Fruit fly (Drosophila melanogaster) whole organism, embryonic: ENCODE measurements around the gene sgll.
A peak's percentile ranks its signal among the peaks of the same experiment; 100 is the strongest.

Experiments used
- B-H2 ChIP-seq: fragments of 200-800 bp; sonication (Bioruptor generic); optimal IDR thresholded peaks from 2 replicates; lab custom pipeline; 2018; ENCODE audit warnings: missing biosample characterization, mild to moderate bottlenecking, missing genetic modification characterization
- Blimp-1 ChIP-seq: fragments of 200-800 bp; sonication (Bioruptor generic); optimal IDR thresholded peaks from 3 replicates; lab custom pipeline; 2018; ENCODE audit warnings: missing biosample characterization, missing genetic modification characterization, mild to moderate bottlenecking, moderate library complexity, missing genetic modification reagents
- CG10274 ChIP-seq: fragments of 200-800 bp; sonication (Bioruptor generic); optimal IDR thresholded peaks from 3 replicates; lab custom pipeline; 2017; ENCODE audit warnings: missing biosample characterization, mild to moderate bottlenecking, missing genetic modification characterization
- CG11085 ChIP-seq: fragments of 200-800 bp; sonication (Bioruptor generic); IDR thresholded peaks from 2 replicates; pipeline ENCODE4 v1.3.6; 2022; ENCODE audit warnings: missing biosample characterization, missing genetic modification characterization
- CG12104 ChIP-seq: fragments of 200-800 bp; sonication (Bioruptor generic); optimal IDR thresholded peaks from 3 replicates; lab custom pipeline; 2016; ENCODE audit warnings: missing biosample characterization, missing genetic modification characterization
- CG12155 ChIP-seq: fragments of 200-800 bp; sonication (Bioruptor generic); optimal IDR thresholded peaks from 3 replicates; lab custom pipeline; 2016; ENCODE audit warnings: missing biosample characterization, missing genetic modification characterization
- CG12391 ChIP-seq: fragments of 200-800 bp; sonication (Bioruptor generic); optimal IDR thresholded peaks from 3 replicates; lab custom pipeline; 2018; ENCODE audit warnings: missing biosample characterization, mild to moderate bottlenecking, missing genetic modification characterization, moderate library complexity
- CG15479 ChIP-seq: fragments of 200-800 bp; sonication (Bioruptor generic); optimal IDR thresholded peaks from 3 replicates; lab custom pipeline; 2019; ENCODE audit warnings: missing biosample characterization, mild to moderate bottlenecking, missing genetic modification characterization, moderate library complexity
- CG1603 ChIP-seq: fragments of 200-800 bp; sonication (Bioruptor generic); optimal IDR thresholded peaks from 2 replicates; lab custom pipeline; 2019; ENCODE audit warnings: missing biosample characterization, mild to moderate bottlenecking, missing genetic modification characterization, moderate library complexity
- CG16863 ChIP-seq: fragments of 200-800 bp; sonication (Bioruptor generic); optimal IDR thresholded peaks from 3 replicates; lab custom pipeline; 2016; ENCODE audit warnings: missing biosample characterization, missing genetic modification characterization
- CG18011 ChIP-seq: fragments of 200-800 bp; sonication (Bioruptor generic); optimal IDR thresholded peaks from 2 replicates; lab custom pipeline; 2017; ENCODE audit warnings: missing biosample characterization, missing genetic modification characterization, mild to moderate bottlenecking, moderate library complexity, missing genotype
- CG2116 ChIP-seq: fragments of 200-800 bp; sonication (Bioruptor generic); optimal IDR thresholded peaks from 3 replicates; lab custom pipeline; 2018; ENCODE audit warnings: missing biosample characterization, mild to moderate bottlenecking, missing genetic modification characterization
- CG4328 ChIP-seq: fragments of 200-800 bp; sonication (Bioruptor generic); optimal IDR thresholded peaks from 3 replicates; lab custom pipeline; 2017; ENCODE audit warnings: missing biosample characterization, missing genetic modification reagents, missing genetic modification characterization
- CG43689 ChIP-seq: fragments of 200-800 bp; sonication (Bioruptor generic); IDR thresholded peaks from 2 replicates; pipeline ENCODE4 v1.3.6; 2022; ENCODE audit warnings: missing biosample characterization, missing genetic modification characterization
- CG4820 ChIP-seq: fragments of 200-800 bp; sonication (Bioruptor generic); optimal IDR thresholded peaks from 3 replicates; lab custom pipeline; 2016; ENCODE audit warnings: missing biosample characterization, missing genetic modification characterization
- CG5180 ChIP-seq: fragments of 200-800 bp; sonication (Bioruptor generic); optimal IDR thresholded peaks from 3 replicates; lab custom pipeline; 2017; ENCODE audit warnings: missing biosample characterization, missing genetic modification characterization, mild to moderate bottlenecking, moderate library complexity, missing genetic modification reagents
- CG6654 ChIP-seq: fragments of 200-800 bp; sonication (Bioruptor generic); optimal IDR thresholded peaks from 2 replicates; lab custom pipeline; 2017; ENCODE audit warnings: missing biosample characterization, mild to moderate bottlenecking, missing genetic modification characterization
- CG8388 ChIP-seq: fragments of 200-800 bp; sonication (Bioruptor generic); optimal IDR thresholded peaks from 2 replicates; lab custom pipeline; 2019; ENCODE audit warnings: missing biosample characterization, mild to moderate bottlenecking, missing genetic modification characterization, moderate library complexity
- CG9817 ChIP-seq: fragments of 200-800 bp; sonication (Bioruptor generic); optimal IDR thresholded peaks from 2 replicates; lab custom pipeline; 2018; ENCODE audit warnings: missing biosample characterization, mild to moderate bottlenecking, missing genetic modification characterization, moderate library complexity
- Deaf1 ChIP-seq: fragments of 200-800 bp; optimal IDR thresholded peaks from 3 replicates; lab custom pipeline; 2019; ENCODE audit warnings: missing biosample characterization, mild to moderate bottlenecking, missing genetic modification characterization, moderate library complexity
- ERR ChIP-seq: fragments of 200-800 bp; sonication (Bioruptor generic); optimal IDR thresholded peaks from 2 replicates; lab custom pipeline; 2016; ENCODE audit warnings: missing biosample characterization, missing genetic modification characterization
- Fer3 ChIP-seq: fragments of 200-800 bp; sonication (Bioruptor generic); optimal IDR thresholded peaks from 2 replicates; lab custom pipeline; 2018; ENCODE audit warnings: missing biosample characterization, mild to moderate bottlenecking, missing genetic modification characterization, moderate library complexity
- Hmr ChIP-seq: fragments of 200-800 bp; sonication (Bioruptor generic); optimal IDR thresholded peaks from 3 replicates; lab custom pipeline; 2017; ENCODE audit warnings: mild to moderate bottlenecking, missing biosample characterization, missing genetic modification reagents, missing genetic modification characterization
- Hr51 ChIP-seq, 2 experiments: fragments of 200-800 bp; sonication (Bioruptor generic); optimal IDR thresholded peaks; 2 replicates in 1 of 2; 3 replicates in 1 of 2; lab custom pipeline; 2016 to 2018; ENCODE audit warnings: missing biosample characterization in 2 of 2, missing genetic modification characterization in 2 of 2, mild to moderate bottlenecking in 1 of 2, moderate library complexity in 1 of 2
- Hsf ChIP-seq: fragments of 200-800 bp; sonication (Bioruptor generic); optimal IDR thresholded peaks from 3 replicates; lab custom pipeline; 2016; ENCODE audit warnings: missing biosample characterization, missing genetic modification characterization
- Max ChIP-seq: fragments of 200-800 bp; sonication (Bioruptor generic); optimal IDR thresholded peaks from 2 replicates; lab custom pipeline; 2016; ENCODE audit warnings: missing biosample characterization, mild to moderate bottlenecking, missing genetic modification characterization
- Nf-YC ChIP-seq: fragments of 200-800 bp; optimal IDR thresholded peaks from 3 replicates; lab custom pipeline; 2019; ENCODE audit warnings: missing biosample characterization, mild to moderate bottlenecking, missing genetic modification characterization, moderate library complexity
- Rfx ChIP-seq: fragments of 200-800 bp; sonication (Bioruptor generic); IDR thresholded peaks from 2 replicates; pipeline ENCODE4 v1.3.6; 2022; ENCODE audit warnings: missing biosample characterization, missing genetic modification characterization
- Scr ChIP-seq: fragments of 200-800 bp; sonication (Bioruptor generic); IDR thresholded peaks from 2 replicates; pipeline ENCODE4 v1.3.6; 2022; ENCODE audit warnings: missing biosample characterization, missing genetic modification characterization; ENCODE audit not compliant: partially characterized antibody
- Side ChIP-seq: fragments of 200-800 bp; sonication (Bioruptor generic); optimal IDR thresholded peaks from 2 replicates; lab custom pipeline; 2016; ENCODE audit warnings: missing biosample characterization, missing genetic modification characterization
- Six4 ChIP-seq: fragments of 200-800 bp; sonication (Bioruptor generic); optimal IDR thresholded peaks from 2 replicates; lab custom pipeline; 2016; ENCODE audit warnings: missing biosample characterization, missing genetic modification characterization
- bsh ChIP-seq, 2 experiments: fragments of 200-800 bp; sonication (Bioruptor generic); optimal IDR thresholded peaks; 2 replicates each; lab custom pipeline; 2017 to 2018; ENCODE audit warnings: mild to moderate bottlenecking in 2 of 2, missing biosample characterization in 2 of 2, missing genetic modification characterization in 2 of 2, moderate library complexity in 1 of 2
- ci ChIP-seq: fragments of 200-800 bp; sonication (Bioruptor generic); IDR thresholded peaks from 3 replicates; pipeline ENCODE4 v1.3.6; 2022; ENCODE audit warnings: missing biosample characterization, missing genetic modification characterization
- dmrt99B ChIP-seq: fragments of 200-800 bp; sonication (Bioruptor generic); optimal IDR thresholded peaks from 2 replicates; lab custom pipeline; 2018; ENCODE audit warnings: missing biosample characterization, mild to moderate bottlenecking, missing genetic modification characterization, moderate library complexity
- en ChIP-seq: fragments of 200-800 bp; sonication (Bioruptor generic); optimal IDR thresholded peaks from 2 replicates; lab custom pipeline; 2016; ENCODE audit warnings: missing biosample characterization, missing genetic modification characterization
- fd3F ChIP-seq: fragments of 200-800 bp; sonication (Bioruptor generic); optimal IDR thresholded peaks from 2 replicates; lab custom pipeline; 2018; ENCODE audit warnings: missing biosample characterization, mild to moderate bottlenecking, missing genetic modification characterization, moderate library complexity
- fd96Cb ChIP-seq: fragments of 200-800 bp; sonication (Bioruptor generic); optimal IDR thresholded peaks from 2 replicates; lab custom pipeline; 2018; ENCODE audit warnings: missing biosample characterization, mild to moderate bottlenecking, missing genetic modification characterization, moderate library complexity
- ham ChIP-seq: fragments of 200-800 bp; sonication (Bioruptor generic); IDR thresholded peaks from 2 replicates; pipeline ENCODE4 v1.3.6; 2022; ENCODE audit warnings: missing biosample characterization, missing genetic modification characterization
- lab ChIP-seq: fragments of 200-800 bp; sonication (Bioruptor generic); optimal IDR thresholded peaks from 3 replicates; lab custom pipeline; 2017; ENCODE audit warnings: missing biosample characterization, missing genetic modification characterization, mild to moderate bottlenecking, moderate library complexity, missing genetic modification reagents
- lilli ChIP-seq: fragments of 200-800 bp; sonication (Bioruptor generic); optimal IDR thresholded peaks from 3 replicates; lab custom pipeline; 2016; ENCODE audit warnings: missing biosample characterization, missing genetic modification characterization
- mirr ChIP-seq: fragments of 200-800 bp; sonication (Bioruptor generic); optimal IDR thresholded peaks from 3 replicates; lab custom pipeline; 2018; ENCODE audit warnings: missing biosample characterization, mild to moderate bottlenecking, missing genetic modification characterization
- oc ChIP-seq: fragments of 200-800 bp; sonication (Bioruptor generic); optimal IDR thresholded peaks from 2 replicates; lab custom pipeline; 2018; ENCODE audit warnings: missing biosample characterization, mild to moderate bottlenecking, missing genetic modification characterization, moderate library complexity
- pan ChIP-seq, 4 experiments: fragments of >200 bp in 3 of 4; fragments of 200-800 bp in 1 of 4; sonication (Bioruptor generic) in 1 of 4; optimal IDR thresholded peaks in 3 of 4; IDR thresholded peaks in 1 of 4; 2 replicates each; pipeline versions ENCODE4 v1.3.6 to Lab custom; 2017 to 2022; ENCODE audit warnings: missing biosample characterization in 2 of 4, missing genetic modification characterization in 2 of 4, mixed read lengths in 1 of 4
- prd ChIP-seq, 3 experiments: fragments of >200 bp in 2 of 3; fragments of 200-800 bp in 1 of 3; sonication (Bioruptor generic) in 1 of 3; optimal IDR thresholded peaks in 2 of 3; IDR thresholded peaks in 1 of 3; 2 replicates in 2 of 3; 3 replicates in 1 of 3; pipeline versions ENCODE4 v1.3.6 to Lab custom; 2017 to 2022; ENCODE audit warnings: missing biosample characterization in 1 of 3, missing genetic modification characterization in 1 of 3
- pum ChIP-seq: fragments of 200-800 bp; sonication (Bioruptor generic); optimal IDR thresholded peaks from 2 replicates; lab custom pipeline; 2016; ENCODE audit warnings: missing biosample characterization, missing genetic modification characterization
- row ChIP-seq: fragments of 200-800 bp; sonication (Bioruptor generic); IDR thresholded peaks from 3 replicates; pipeline ENCODE4 v1.3.6; 2022; ENCODE audit warnings: missing biosample characterization, missing genetic modification characterization
- slp2 ChIP-seq: fragments of 200-800 bp; sonication (Bioruptor generic); optimal IDR thresholded peaks from 2 replicates; lab custom pipeline; 2016; ENCODE audit warnings: missing biosample characterization, missing genetic modification characterization
- ttk ChIP-seq: fragments of 200-800 bp; sonication (Bioruptor generic); IDR thresholded peaks from 2 replicates; pipeline ENCODE4 v2.1.2; 2022; ENCODE audit warnings: missing biosample characterization, missing genetic modification characterization

The sgll gene

dm6 chr3R:7813981-7814529, 3.7 kb downstream of the sgll start, which contains the start of gene CG34384 (continued):
- no peak for TF ChIP-seq ci
- TF ChIP-seq row (GFP tag; lab: Robert Waterston, UW): peak; percentile 57; the same call in 1 of the 3 replicates
- TF ChIP-seq CG1603 (tag; lab: Kevin White, UChicago): no peak
- TF ChIP-seq Blimp-1 (GFP tag; lab: Kevin White, UChicago): peak; percentile 43
- TF ChIP-seq Nf-YC (tag; lab: Kevin White, UChicago): peak; percentile 66
- TF ChIP-seq lab (GFP tag; lab: Kevin White, UChicago): peak; percentile 74
- no peak for TF ChIP-seq Scr (GFP tag; lab: Robert Waterston, UW)
- peak; percentile 39 for TF ChIP-seq Max (GFP tag; lab: Kevin White, UChicago)
- TF ChIP-seq Six4 (GFP tag; lab: Kevin White, UChicago): peak; percentile 39
- TF ChIP-seq CG6654 (GFP tag; lab: Kevin White, UChicago): peak; percentile 30
- TF ChIP-seq CG2116 (GFP tag; lab: Kevin White, UChicago): peak; percentile 23
- TF ChIP-seq CG12155 (GFP tag; lab: Kevin White, UChicago): peak; percentile 46
- TF ChIP-seq Hsf (GFP tag; lab: Kevin White, UChicago): peak; percentile 34
- no peak for TF ChIP-seq ERR (GFP tag; lab: Kevin White, UChicago)
- TF ChIP-seq en (GFP tag; lab: Kevin White, UChicago): peak; percentile 17
- TF ChIP-seq CG18011 (GFP tag; lab: Kevin White, UChicago): peak; percentile 6
- TF ChIP-seq CG43689 (GFP tag; lab: Robert Waterston, UW): no peak
- TF ChIP-seq pum (GFP tag; lab: Kevin White, UChicago): peak; percentile 31
- TF ChIP-seq Rfx: peak; percentile 29; the same call in 1 of the 2 replicates
- TF ChIP-seq CG10274 (GFP tag; lab: Kevin White, UChicago): peak; percentile 45
- TF ChIP-seq CG16863: peak; percentile 41
- TF ChIP-seq CG11085 (GFP tag; lab: Robert Waterston, UW): no peak
- TF ChIP-seq slp2 (GFP tag; lab: Kevin White, UChicago): peak; percentile 9
- TF ChIP-seq fd3F (GFP tag; lab: Kevin White, UChicago): peak; percentile 9
- peak; percentile 38 for TF ChIP-seq CG8388 (GFP tag; lab: Kevin White, UChicago)
- TF ChIP-seq pan (optimal IDR thresholded peaks at IDR 0.05; lab: Kevin White, UChicago): no peak
- no peak for TF ChIP-seq pan (GFP tag; optimal IDR thresholded peaks at IDR 0.05 in 1 of 2, IDR thresholded peaks at IDR 0.05 in 1 of 2)
- TF ChIP-seq CG5180 (GFP tag; lab: Kevin White, UChicago): peak; percentile 48
- peak; percentile 31 for TF ChIP-seq Side (GFP tag; lab: Kevin White, UChicago)
- TF ChIP-seq Deaf1 (tag; lab: Kevin White, UChicago): peak; percentile 89
- peak; percentile 75 for TF ChIP-seq CG4328 (GFP tag; lab: Kevin White, UChicago)
- peak; percentile 60 for TF ChIP-seq CG4820 (GFP tag; lab: Kevin White, UChicago)
- no peak for TF ChIP-seq mirr (GFP tag; lab: Kevin White, UChicago)
- TF ChIP-seq Hmr (GFP tag; lab: Kevin White, UChicago): peak; percentile 76
- TF ChIP-seq Hr51 (GFP tag; optimal IDR thresholded peaks at IDR 0.05; lab: Kevin White, UChicago): peak; percentile 6 to 49
- no peak for TF ChIP-seq prd (optimal IDR thresholded peaks at IDR 0.05; lab: Kevin White, UChicago)
- peak; percentile 53; the same call in 1 of the 3 replicates for TF ChIP-seq prd (GFP tag; IDR thresholded peaks at IDR 0.05; lab: Robert Waterston, UW)
- TF ChIP-seq CG12104 (GFP tag; lab: Kevin White, UChicago): peak; percentile 72
- TF ChIP-seq ham (GFP tag; lab: Robert Waterston, UW): no peak
- TF ChIP-seq CG15479 (GFP tag; lab: Kevin White, UChicago): no peak
- peak; percentile 70 for TF ChIP-seq dmrt99B (tag; lab: Kevin White, UChicago)
- peak; percentile 45 for TF ChIP-seq CG12391 (tag; lab: Kevin White, UChicago)
- TF ChIP-seq fd96Cb (tag; lab: Kevin White, UChicago): peak; percentile 31
- no peak for TF ChIP-seq ttk
- peak; percentile 8 for TF ChIP-seq Fer3 (tag; lab: Kevin White, UChicago)
- no peak for TF ChIP-seq oc
- TF ChIP-seq bsh (GFP tag; optimal IDR thresholded peaks at IDR 0.05; lab: Kevin White, UChicago): no peak
- TF ChIP-seq lilli (GFP tag; lab: Kevin White, UChicago): peak; percentile 58
- TF ChIP-seq B-H2 (GFP tag; lab: Kevin White, UChicago): peak; percentile 5
- peak; percentile 51 for TF ChIP-seq CG9817
